Worm (Caenorhabditis elegans): ENCODE results near the gene gly-10.

gly-10 gene

DNA sequence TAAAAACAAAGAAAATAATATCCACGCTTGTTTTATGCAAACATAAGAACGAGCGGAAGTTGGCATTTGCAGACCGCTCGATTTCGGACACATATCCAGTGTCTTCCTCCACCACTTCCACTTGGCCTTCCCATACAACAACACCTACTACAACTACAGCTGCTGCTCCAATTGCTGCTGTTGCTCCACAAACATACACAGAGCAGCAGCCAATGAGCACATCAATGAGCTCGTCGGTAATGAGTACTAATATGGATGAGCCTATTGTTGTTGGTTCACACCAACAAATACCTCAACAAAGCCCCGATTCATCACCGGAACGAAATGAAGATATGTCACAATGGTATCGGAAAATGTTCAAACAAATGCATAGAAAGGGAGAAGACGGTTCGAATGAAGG, 23.3 kb upstream of the gly-10 start:
- no peak for TF ChIP-seq lin-13 (GFP tag; optimal IDR thresholded peaks at IDR 0.05)
- no peak for TF ChIP-seq blmp-1 (tag; optimal IDR thresholded peaks at IDR 0.05; ENCODE audit: insufficient read depth)
- TF ChIP-seq nhr-21 (tag; optimal IDR thresholded peaks at IDR 0.05) = no peak
- no peak for TF ChIP-seq peb-1 (tag; optimal IDR thresholded peaks at IDR 0.05)
- TF ChIP-seq nhr-237 (tag; optimal IDR thresholded peaks at IDR 0.05) = no peak
- TF ChIP-seq ZK546.5 (tag; optimal IDR thresholded peaks at IDR 0.05) = no peak
- no peak for TF ChIP-seq ceh-82 (tag; optimal IDR thresholded peaks at IDR 0.05)
- TF ChIP-seq nhr-25 (tag; optimal IDR thresholded peaks at IDR 0.05) = no peak
- no peak for TF ChIP-seq mab-5 (tag; optimal IDR thresholded peaks at IDR 0.05)
- TF ChIP-seq nhr-77 (tag; optimal IDR thresholded peaks at IDR 0.05) = no peak
- no peak for TF ChIP-seq F13H6.1 (tag; optimal IDR thresholded peaks at IDR 0.05)
- TF ChIP-seq sma-9 (GFP tag; optimal IDR thresholded peaks at IDR 0.05) = no peak
- TF ChIP-seq sma-9 (tag; optimal IDR thresholded peaks at IDR 0.05) = no peak
- no peak for TF ChIP-seq mbf-1 (tag; optimal IDR thresholded peaks at IDR 0.05)
- no peak for TF ChIP-seq unc-39 (tag; optimal IDR thresholded peaks at IDR 0.05)
- TF ChIP-seq lsy-2 (tag; optimal IDR thresholded peaks at IDR 0.05) = no peak

DNA sequence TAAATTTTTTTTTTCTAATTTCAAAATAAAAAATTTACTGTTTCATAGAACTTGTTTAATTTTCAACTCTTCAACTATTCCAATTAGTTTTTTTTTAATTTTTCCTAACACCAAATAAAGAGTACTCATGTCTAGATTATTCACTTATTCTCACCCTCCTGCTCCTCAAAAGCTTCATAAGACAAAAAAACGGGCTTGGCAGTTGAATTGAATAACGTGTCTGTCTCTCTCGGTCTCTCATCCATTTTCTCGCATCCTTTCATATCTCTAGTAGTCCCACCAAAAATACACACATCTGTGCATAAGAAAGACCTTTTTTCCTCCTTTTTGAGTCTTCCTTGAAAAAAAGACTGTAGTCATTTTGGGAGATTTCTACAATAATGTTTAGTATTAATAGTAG, 15.4 kb upstream of the gly-10 start:
- TF ChIP-seq nhr-11 (tag; optimal IDR thresholded peaks at IDR 0.05) (no peak), elt-1 (tag; optimal IDR thresholded peaks at IDR 0.05) (no peak), egl-27 (tag; optimal IDR thresholded peaks at IDR 0.05) (no peak), unc-55 (GFP tag; optimal IDR thresholded peaks at IDR 0.05) (peak; percentile 8), nhr-77 (tag; optimal IDR thresholded peaks at IDR 0.05) (no peak), fos-1 (tag; optimal IDR thresholded peaks at IDR 0.05) (no peak), lin-11 (tag; optimal IDR thresholded peaks at IDR 0.05) (no peak), sem-4 (tag; optimal IDR thresholded peaks at IDR 0.05) (no peak)

DNA sequence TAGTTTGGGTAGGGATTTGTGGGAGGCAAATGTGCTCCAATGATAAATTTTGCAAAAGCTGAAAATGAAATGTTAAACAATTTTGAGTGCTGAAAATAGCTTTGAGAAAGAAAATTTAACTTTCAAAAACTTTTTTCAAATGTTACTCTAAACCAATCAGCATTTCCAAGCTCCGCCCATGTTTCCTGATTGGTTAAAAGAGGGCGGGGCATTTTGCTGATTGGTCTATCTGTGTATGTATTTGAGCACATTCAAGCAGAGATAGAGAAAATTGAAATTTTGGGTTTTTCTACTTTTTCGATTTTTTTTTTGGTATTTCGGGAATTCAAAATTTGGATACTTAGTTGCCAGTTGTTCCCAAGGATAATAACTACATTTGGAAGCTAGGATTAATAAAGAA, 14.2 kb upstream of the gly-10 start:
- TF ChIP-seq unc-39 (tag; optimal IDR thresholded peaks at IDR 0.05) (no peak), F13H6.1 (tag; optimal IDR thresholded peaks at IDR 0.05) (no peak), elt-3 (tag; optimal IDR thresholded peaks at IDR 0.05) (no peak), snpc-4 (tag; optimal IDR thresholded peaks at IDR 0.05) (no peak), nhr-129 (tag; optimal IDR thresholded peaks at IDR 0.05) (no peak), nhr-25 (tag; optimal IDR thresholded peaks at IDR 0.05) (no peak), nhr-12 (tag; optimal IDR thresholded peaks at IDR 0.05) (no peak), fos-1 (tag; optimal IDR thresholded peaks at IDR 0.05) (no peak), mab-5 (tag; optimal IDR thresholded peaks at IDR 0.05) (no peak), mbf-1 (tag; optimal IDR thresholded peaks at IDR 0.05) (no peak), mdl-1 (tag; optimal IDR thresholded peaks at IDR 0.05) (no peak), skn-1 (tag; optimal IDR thresholded peaks at IDR 0.05) (no peak), zag-1 (tag; optimal IDR thresholded peaks at IDR 0.05) (no peak)

DNA sequence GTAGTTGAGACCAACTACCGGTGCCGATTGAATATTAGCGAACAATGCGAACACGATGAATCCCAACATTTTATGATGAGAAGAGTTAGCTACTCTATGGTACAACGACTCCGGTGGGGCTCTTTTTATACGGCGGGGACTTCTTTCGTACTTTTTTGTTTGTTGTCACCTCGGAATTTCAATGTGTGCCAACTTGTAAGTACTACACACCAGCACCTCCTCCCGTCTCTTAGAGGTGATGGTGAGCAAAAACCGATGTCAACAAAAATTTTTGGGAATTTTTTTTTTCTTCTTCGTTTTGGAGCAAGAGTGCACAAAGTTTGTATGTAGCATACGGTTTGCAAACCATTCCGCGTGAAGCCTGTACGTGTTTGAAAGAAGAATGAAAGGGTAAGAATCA, 4.3 kb upstream of the gly-10 start, which contains the start of gene Y45F10D.2:
Gene Y45F10D.2, minus strand, starts transcription at position 101 of the 400 bp plus-strand sequence.
- no peak for TF ChIP-seq elt-1 (tag; optimal IDR thresholded peaks at IDR 0.05)
- no peak for TF ChIP-seq nhr-6 (tag; optimal IDR thresholded peaks at IDR 0.05)
- TF ChIP-seq mbf-1 (tag; optimal IDR thresholded peaks at IDR 0.05) = no peak
- TF ChIP-seq nhr-77 (tag; optimal IDR thresholded peaks at IDR 0.05) = no peak
- TF ChIP-seq unc-62 (GFP tag; optimal IDR thresholded peaks at IDR 0.05) = no peak
- TF ChIP-seq lsy-2 (tag; optimal IDR thresholded peaks at IDR 0.05) = no peak
- TF ChIP-seq nhr-129 (tag; optimal IDR thresholded peaks at IDR 0.05) = no peak
- no peak for TF ChIP-seq aly-2 (tag; optimal IDR thresholded peaks at IDR 0.05)
- no peak for TF ChIP-seq ceh-82 (tag; optimal IDR thresholded peaks at IDR 0.05)
- no peak for TF ChIP-seq peb-1 (tag; optimal IDR thresholded peaks at IDR 0.05)
- TF ChIP-seq nhr-11 (tag; optimal IDR thresholded peaks at IDR 0.05) = no peak

DNA sequence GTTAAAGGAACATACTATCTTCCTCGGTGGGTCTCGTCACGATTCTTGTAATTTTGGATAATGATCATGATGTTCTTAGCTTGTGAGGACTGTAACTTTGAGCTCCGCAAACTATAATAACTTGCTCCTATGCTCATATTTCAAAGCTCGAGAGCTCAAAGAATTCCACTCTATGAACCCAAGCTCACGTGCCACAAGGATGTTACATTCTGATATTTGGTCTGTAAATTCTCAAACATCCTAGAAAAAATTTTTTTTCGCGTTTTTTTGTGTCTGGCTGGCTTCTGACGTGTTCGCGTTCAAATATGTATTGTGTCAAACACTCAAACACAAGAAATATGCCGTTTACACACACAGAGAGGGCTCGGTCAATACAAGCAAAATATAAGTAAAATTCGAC, 2.8 kb upstream of the gly-10 start, which contains the start of gene Y45F10D.16:
Gene Y45F10D.16, plus strand, starts transcription at position 301 of the 400 bp plus-strand sequence.
- TF ChIP-seq nhr-23 (tag; optimal IDR thresholded peaks at IDR 0.05) = no peak
- no peak for TF ChIP-seq snpc-4 (tag; optimal IDR thresholded peaks at IDR 0.05)
- no peak for TF ChIP-seq R02D3.7 (tag; optimal IDR thresholded peaks at IDR 0.05)
- TF ChIP-seq mab-5 (tag; optimal IDR thresholded peaks at IDR 0.05) = no peak
- no peak for TF ChIP-seq aly-2 (tag; optimal IDR thresholded peaks at IDR 0.05)
- TF ChIP-seq nhr-237 (tag; optimal IDR thresholded peaks at IDR 0.05) = no peak
- TF ChIP-seq zag-1 (tag; optimal IDR thresholded peaks at IDR 0.05) = no peak
- TF ChIP-seq nhr-77 (tag; optimal IDR thresholded peaks at IDR 0.05) = no peak
- no peak for TF ChIP-seq nhr-25 (tag; optimal IDR thresholded peaks at IDR 0.05)
- no peak for TF ChIP-seq ztf-1 (GFP tag; conservative IDR thresholded peaks at IDR 0.05)
- no peak for TF ChIP-seq unc-55 (GFP tag; optimal IDR thresholded peaks at IDR 0.05)
- no peak for TF ChIP-seq C34F6.9 (tag; optimal IDR thresholded peaks at IDR 0.05)
